Worm (Caenorhabditis elegans) whole organism, L2 larva: ENCODE measurements around the gene lact-3.
A peak's percentile ranks its signal among the peaks of the same experiment; 100 is the strongest.

ENCODE experiments used
- C34F6.9 ChIP-seq: fragments of 150-350 bp; optimal IDR thresholded peaks from 2 replicates; lab custom pipeline; 2014; ENCODE audit warnings: missing biosample characterization, missing genetic modification characterization
- F13H6.1 ChIP-seq: sonication (generic microtip); optimal IDR thresholded peaks from 2 replicates; lab custom pipeline; 2016; ENCODE audit warnings: missing genetic modification characterization, missing compliant biosample characterization
- R02D3.7 ChIP-seq: fragments of 150-350 bp; optimal IDR thresholded peaks from 2 replicates; lab custom pipeline; 2014; ENCODE audit warnings: missing biosample characterization, missing genetic modification characterization
- Y55F3AM.14 ChIP-seq: fragments of 200-800 bp; sonication (Bioruptor generic); optimal IDR thresholded peaks from 2 replicates; lab custom pipeline; 2018; ENCODE audit warnings: mild to moderate bottlenecking, missing genetic modification characterization, missing compliant biosample characterization
- ZK546.5 ChIP-seq: sonication (generic microtip); optimal IDR thresholded peaks from 2 replicates; lab custom pipeline; 2017; ENCODE audit warnings: missing biosample characterization, missing genetic modification characterization
- alr-1 ChIP-seq: fragments of 150-350 bp; optimal IDR thresholded peaks from 2 replicates; lab custom pipeline; 2014; ENCODE audit warnings: missing biosample characterization, missing genetic modification characterization
- aly-2 ChIP-seq: fragments of 150-350 bp; optimal IDR thresholded peaks from 2 replicates; lab custom pipeline; 2014; ENCODE audit warnings: missing biosample characterization, missing genetic modification characterization
- ama-1 ChIP-seq: fragments of 150-350 bp; optimal IDR thresholded peaks from 2 replicates; lab custom pipeline; 2018; ENCODE audit warnings: inconsistent platforms
- blmp-1 ChIP-seq: sonication (generic microtip); optimal IDR thresholded peaks from 2 replicates; lab custom pipeline; 2017; ENCODE audit warnings: missing genetic modification characterization, mild to moderate bottlenecking, missing compliant biosample characterization, antibody characterized with exemption, moderate library complexity; ENCODE audit not compliant: insufficient read depth
- ceh-16 ChIP-seq: fragments of 150-350 bp; optimal IDR thresholded peaks from 2 replicates; lab custom pipeline; 2014; ENCODE audit warnings: missing biosample characterization, missing genetic modification characterization
- ceh-82 ChIP-seq: fragments of 150-350 bp; optimal IDR thresholded peaks from 2 replicates; lab custom pipeline; 2014; ENCODE audit warnings: missing biosample characterization, missing genetic modification characterization
- crh-2 ChIP-seq: sonication (generic microtip); optimal IDR thresholded peaks from 2 replicates; lab custom pipeline; 2017; ENCODE audit warnings: missing biosample characterization, missing genetic modification characterization
- dmd-4 ChIP-seq: sonication (generic microtip); optimal IDR thresholded peaks from 2 replicates; lab custom pipeline; 2017; ENCODE audit warnings: missing biosample characterization, missing genetic modification characterization
- egl-27 ChIP-seq: sonication (generic microtip); optimal IDR thresholded peaks from 3 replicates; lab custom pipeline; 2017; ENCODE audit warnings: missing biosample characterization, missing genetic modification reagents, missing genetic modification characterization
- elt-1 ChIP-seq: fragments of 150-350 bp; optimal IDR thresholded peaks from 2 replicates; lab custom pipeline; 2014; ENCODE audit warnings: missing biosample characterization, missing genetic modification characterization
- elt-3 ChIP-seq: sonication (generic microtip); optimal IDR thresholded peaks from 2 replicates; lab custom pipeline; 2017; ENCODE audit warnings: missing biosample characterization, missing genetic modification characterization
- fos-1 ChIP-seq: fragments of 150-350 bp; optimal IDR thresholded peaks from 2 replicates; lab custom pipeline; 2014; ENCODE audit warnings: missing biosample characterization, missing genetic modification characterization
- gmeb-1 ChIP-seq: fragments of 150-350 bp; optimal IDR thresholded peaks from 2 replicates; lab custom pipeline; 2014; ENCODE audit warnings: missing biosample characterization, missing genetic modification characterization
- lin-11 ChIP-seq: fragments of 150-350 bp; sonication (generic microtip); optimal IDR thresholded peaks from 2 replicates; lab custom pipeline; 2014; ENCODE audit warnings: missing biosample characterization, missing genetic modification characterization, inconsistent platforms, mixed read lengths
- lin-13 ChIP-seq: fragments of 150-350 bp; optimal IDR thresholded peaks from 2 replicates; lab custom pipeline; 2014; ENCODE audit warnings: missing biosample characterization, missing genetic modification reagents, missing genetic modification characterization
- lin-39 ChIP-seq: fragments of 150-350 bp; optimal IDR thresholded peaks from 2 replicates; lab custom pipeline; 2014; ENCODE audit warnings: missing biosample characterization, missing genetic modification reagents, missing genetic modification characterization
- lsy-2 ChIP-seq, 2 experiments: fragments of 150-350 bp in 1 of 2; sonication (generic microtip) in 1 of 2; optimal IDR thresholded peaks; 2 replicates each; lab custom pipeline; 2014 to 2017; ENCODE audit warnings: missing biosample characterization in 2 of 2, missing genetic modification characterization in 2 of 2
- mbf-1 ChIP-seq: sonication (generic microtip); optimal IDR thresholded peaks from 2 replicates; lab custom pipeline; 2017; ENCODE audit warnings: missing biosample characterization, missing genetic modification characterization
- nhr-10 ChIP-seq: sonication (generic microtip); optimal IDR thresholded peaks from 2 replicates; lab custom pipeline; 2017; ENCODE audit warnings: missing biosample characterization, missing genetic modification characterization
- nhr-11 ChIP-seq: fragments of 150-350 bp; optimal IDR thresholded peaks from 2 replicates; lab custom pipeline; 2014; ENCODE audit warnings: missing biosample characterization, missing genetic modification characterization
- nhr-129 ChIP-seq: fragments of 150-350 bp; optimal IDR thresholded peaks from 2 replicates; lab custom pipeline; 2014; ENCODE audit warnings: missing biosample characterization, missing genetic modification characterization
- nhr-21 ChIP-seq: fragments of 150-350 bp; optimal IDR thresholded peaks from 2 replicates; lab custom pipeline; 2014; ENCODE audit warnings: missing biosample characterization, missing genetic modification characterization
- nhr-23 ChIP-seq: fragments of 150-350 bp; optimal IDR thresholded peaks from 2 replicates; lab custom pipeline; 2014; ENCODE audit warnings: missing biosample characterization, missing genetic modification reagents, missing genetic modification characterization
- nhr-237 ChIP-seq: fragments of 150-350 bp; optimal IDR thresholded peaks from 2 replicates; lab custom pipeline; 2014; ENCODE audit warnings: missing biosample characterization, missing genetic modification characterization
- nhr-25 ChIP-seq: fragments of 150-350 bp; sonication (generic microtip); optimal IDR thresholded peaks from 3 replicates; lab custom pipeline; 2014; ENCODE audit warnings: missing biosample characterization, missing genetic modification characterization
- nhr-6 ChIP-seq: fragments of 150-350 bp; optimal IDR thresholded peaks from 2 replicates; lab custom pipeline; 2014; ENCODE audit warnings: missing biosample characterization, missing genetic modification characterization
- peb-1 ChIP-seq: fragments of 150-350 bp; optimal IDR thresholded peaks from 2 replicates; lab custom pipeline; 2014; ENCODE audit warnings: missing biosample characterization, missing genetic modification characterization
- sem-4 ChIP-seq: fragments of 150-350 bp; optimal IDR thresholded peaks from 2 replicates; lab custom pipeline; 2014; ENCODE audit warnings: missing biosample characterization, missing genetic modification reagents, missing genetic modification characterization
- skn-1 ChIP-seq: sonication (generic microtip); optimal IDR thresholded peaks from 2 replicates; lab custom pipeline; 2017; ENCODE audit warnings: missing biosample characterization, missing genetic modification characterization
- sma-3 ChIP-seq: sonication (generic microtip); optimal IDR thresholded peaks from 2 replicates; lab custom pipeline; 2016; ENCODE audit warnings: missing genetic modification reagents, missing genetic modification characterization, missing compliant biosample characterization
- sma-9 ChIP-seq, 2 experiments: fragments of 150-350 bp in 1 of 2; sonication (generic microtip) in 1 of 2; optimal IDR thresholded peaks; 2 replicates each; lab custom pipeline; 2014 to 2016; ENCODE audit warnings: missing genetic modification characterization in 2 of 2, mild to moderate bottlenecking in 1 of 2, missing biosample characterization in 1 of 2, missing compliant biosample characterization in 1 of 2, missing genetic modification reagents in 1 of 2, moderate library complexity in 1 of 2
- snpc-4 ChIP-seq: fragments of 150-350 bp; optimal IDR thresholded peaks from 2 replicates; lab custom pipeline; 2014; ENCODE audit warnings: missing biosample characterization, missing genetic modification characterization
- unc-55 ChIP-seq: fragments of 150-350 bp; sonication (generic microtip); optimal IDR thresholded peaks from 3 replicates; lab custom pipeline; 2014; ENCODE audit warnings: missing biosample characterization, missing genetic modification reagents, missing genetic modification characterization
- unc-62 ChIP-seq: fragments of 150-350 bp; optimal IDR thresholded peaks from 2 replicates; lab custom pipeline; 2014; ENCODE audit warnings: missing biosample characterization, missing genetic modification reagents, missing genetic modification characterization
- zag-1 ChIP-seq: fragments of 150-350 bp; optimal IDR thresholded peaks from 2 replicates; lab custom pipeline; 2014; ENCODE audit warnings: missing biosample characterization, missing genetic modification characterization
- ztf-1 ChIP-seq: fragments of 200-800 bp; sonication (Bioruptor generic); conservative IDR thresholded peaks from 2 replicates; pipeline ENCODE4 v1.3.6; 2022; ENCODE audit warnings: missing genetic modification characterization, missing compliant biosample characterization
- ztf-11 ChIP-seq: sonication (generic microtip); optimal IDR thresholded peaks from 2 replicates; lab custom pipeline; 2017; ENCODE audit warnings: missing biosample characterization, missing genetic modification characterization
- ztf-4 ChIP-seq: fragments of 150-350 bp; optimal IDR thresholded peaks from 2 replicates; lab custom pipeline; 2014; ENCODE audit warnings: missing biosample characterization, missing genetic modification characterization

Gene lact-3

ce11 chrII:10658576-10659256 lies 1.2 kb upstream of the lact-3 start, which contains the start of the genes snu-13 and rsp-7:
TSS of gene snu-13 (minus strand) at chrII:10658626.
TSS of gene rsp-7 (plus strand) at chrII:10659206.
- TF ChIP-seq lsy-2 (tag; optimal IDR thresholded peaks at IDR 0.05; lab: Kevin White, UChicago), result peak; percentile 58 to 91
- peak; percentile 31 for TF ChIP-seq ZK546.5
- TF ChIP-seq unc-62 (GFP tag; lab: Kevin White, UChicago), result no peak
- peak; percentile 12 for TF ChIP-seq snpc-4 (tag; lab: Kevin White, UChicago)
- no peak for TF ChIP-seq nhr-6 (tag; lab: Kevin White, UChicago)
- no peak for TF ChIP-seq dmd-4 (tag; lab: Kevin White, UChicago)
- peak; percentile 23 for TF ChIP-seq blmp-1 (tag; lab: Kevin White, UChicago)
- peak; percentile 34 for TF ChIP-seq fos-1 (tag; lab: Kevin White, UChicago)
- no peak for TF ChIP-seq egl-27 (tag; lab: Kevin White, UChicago)
- TF ChIP-seq alr-1 (tag; lab: Kevin White, UChicago), result no peak
- TF ChIP-seq nhr-25, result peak; percentile 75
- peak; percentile 62 for TF ChIP-seq sem-4 (tag; lab: Kevin White, UChicago)
- TF ChIP-seq sma-9 (GFP tag; optimal IDR thresholded peaks at IDR 0.05; lab: Kevin White, UChicago), result peak; percentile 54
- no peak for TF ChIP-seq sma-9 (tag; optimal IDR thresholded peaks at IDR 0.05; lab: Kevin White, UChicago)
- TF ChIP-seq ztf-11, result no peak
- TF ChIP-seq ztf-1 (GFP tag; lab: Robert Waterston, UW), result no peak
- TF ChIP-seq sma-3, result peak; percentile 69
- TF ChIP-seq ceh-16 (tag; lab: Kevin White, UChicago), result no peak
- peak; percentile 55 for TF ChIP-seq F13H6.1
- TF ChIP-seq elt-1, result no peak
- TF ChIP-seq nhr-21 (tag; lab: Kevin White, UChicago), result peak; percentile 51
- no peak for TF ChIP-seq elt-3
- no peak for TF ChIP-seq Y55F3AM.14
- TF ChIP-seq mbf-1 (tag; lab: Kevin White, UChicago), result no peak
- TF ChIP-seq peb-1 (tag; lab: Kevin White, UChicago), result no peak
- TF ChIP-seq lin-11 (tag; lab: Kevin White, UChicago), result peak; percentile 49
- TF ChIP-seq C34F6.9 (tag; lab: Kevin White, UChicago), result peak; percentile 87
- no peak for TF ChIP-seq ceh-82 (tag; lab: Kevin White, UChicago)
- TF ChIP-seq lin-13 (GFP tag; lab: Kevin White, UChicago), result peak; percentile 71
- peak; percentile 90 for TF ChIP-seq unc-55 (GFP tag; lab: Kevin White, UChicago)
- no peak for TF ChIP-seq R02D3.7 (tag; lab: Kevin White, UChicago)
- no peak for TF ChIP-seq aly-2
- TF ChIP-seq ama-1 (lab: Kevin White, UChicago), result peak; percentile 15
- peak; percentile 87 for TF ChIP-seq crh-2 (tag; lab: Kevin White, UChicago)
- TF ChIP-seq nhr-23, result no peak
- no peak for TF ChIP-seq skn-1 (tag; lab: Kevin White, UChicago)
- TF ChIP-seq gmeb-1 (tag; lab: Kevin White, UChicago), result peak; percentile 67
- no peak for TF ChIP-seq ztf-4 (tag; lab: Kevin White, UChicago)
- TF ChIP-seq lin-39 (tag; lab: Kevin White, UChicago), result no peak
- no peak for TF ChIP-seq zag-1 (tag; lab: Kevin White, UChicago)
- no peak for TF ChIP-seq nhr-10 (tag; lab: Kevin White, UChicago)
- TF ChIP-seq nhr-237 (tag; lab: Kevin White, UChicago), result no peak
- TF ChIP-seq nhr-11 (tag; lab: Kevin White, UChicago), result no peak
- peak; percentile 51 for TF ChIP-seq nhr-129 (tag; lab: Kevin White, UChicago)

ce11 chrII:10656395-10656794 lies 1.1 kb downstream of the lact-3 start:
- TF ChIP-seq blmp-1 (tag; lab: Kevin White, UChicago), result no peak
- peak; percentile 40 for TF ChIP-seq fos-1 (tag; lab: Kevin White, UChicago)
